Worm (Caenorhabditis elegans) whole organism, mixed stage, embryonic: ENCODE data around the gene C50C3.1.

Experiments
- mep-1 ChIP-seq: fragments of 150-350 bp; optimal IDR thresholded peaks from 2 replicates; lab custom pipeline; 2017; ENCODE audit warnings: missing biosample characterization, missing genetic modification reagents, missing genetic modification characterization, inconsistent platforms
- nhr-12 ChIP-seq: fragments of 150-350 bp; optimal IDR thresholded peaks from 2 replicates; lab custom pipeline; 2014; ENCODE audit warnings: missing biosample characterization, missing genetic modification characterization
- nhr-76 ChIP-seq: sonication (generic microtip); optimal IDR thresholded peaks from 2 replicates; lab custom pipeline; 2017; ENCODE audit warnings: missing biosample characterization, missing genetic modification characterization
- unc-62 ChIP-seq: fragments of 150-350 bp; optimal IDR thresholded peaks from 2 replicates; lab custom pipeline; 2014; ENCODE audit warnings: missing biosample characterization, missing genetic modification reagents, missing genetic modification characterization

DNA sequence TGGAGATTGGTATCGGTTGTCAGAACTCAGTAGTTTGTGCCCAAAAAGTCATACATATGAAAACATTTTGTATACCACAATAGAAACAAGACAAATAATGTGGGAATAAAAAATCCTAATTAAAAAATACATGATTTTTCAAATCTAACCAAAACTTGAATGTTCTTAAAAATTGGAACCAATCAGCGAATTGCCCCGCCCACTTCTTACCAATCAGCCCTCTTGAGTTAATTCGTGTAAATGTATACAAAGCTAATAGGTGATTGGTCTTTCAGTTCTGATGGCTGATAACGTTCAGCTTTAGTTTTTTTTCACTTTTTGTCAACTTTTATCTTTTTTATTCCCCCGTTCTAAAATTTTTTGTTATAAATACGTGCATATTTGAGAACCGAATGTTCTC lies 16.5 kb upstream of the C50C3.1 start:
- TF ChIP-seq unc-62 (GFP tag; lab: Kevin White, UChicago) (no peak), nhr-12 (tag; lab: Kevin White, UChicago) (no peak), mep-1 (tag; lab: Kevin White, UChicago) (no peak), nhr-76 (tag; lab: Kevin White, UChicago) (no peak)
